Worm (Caenorhabditis elegans) whole organism, midembryonic: ENCODE measurements around the gene F10C1.1.
A peak's percentile ranks its signal among the peaks of the same experiment; 100 is the strongest.

ENCODE experiments used
- T22C8.4 ChIP-seq: fragments of 200-800 bp; sonication (Bioruptor generic); IDR thresholded peaks from 2 replicates; pipeline ENCODE4 v1.3.6; 2022; ENCODE audit warnings: missing genetic modification characterization, missing compliant biosample characterization
- flt-1 ChIP-seq: fragments of 200-800 bp; sonication (Bioruptor generic); IDR thresholded peaks from 2 replicates; pipeline ENCODE4 v1.3.6; 2022; ENCODE audit warnings: missing genetic modification characterization, missing compliant biosample characterization
- tab-1 ChIP-seq: fragments of 200-800 bp; sonication (Bioruptor generic); IDR thresholded peaks from 2 replicates; pipeline ENCODE4 v1.3.6; 2022; ENCODE audit warnings: missing genetic modification characterization, missing compliant biosample characterization
- ztf-23 ChIP-seq: fragments of 200-800 bp; sonication (Bioruptor generic); IDR thresholded peaks from 2 replicates; pipeline ENCODE4 v1.3.6; 2022; ENCODE audit warnings: missing genetic modification reagents, missing genetic modification characterization, missing compliant biosample characterization
- ztf-29 ChIP-seq: fragments of 200-800 bp; sonication (Bioruptor generic); IDR thresholded peaks from 2 replicates; pipeline ENCODE4 v1.3.6; 2022; ENCODE audit warnings: missing genetic modification reagents, missing genetic modification characterization, missing compliant biosample characterization

F10C1.1 gene

DNA sequence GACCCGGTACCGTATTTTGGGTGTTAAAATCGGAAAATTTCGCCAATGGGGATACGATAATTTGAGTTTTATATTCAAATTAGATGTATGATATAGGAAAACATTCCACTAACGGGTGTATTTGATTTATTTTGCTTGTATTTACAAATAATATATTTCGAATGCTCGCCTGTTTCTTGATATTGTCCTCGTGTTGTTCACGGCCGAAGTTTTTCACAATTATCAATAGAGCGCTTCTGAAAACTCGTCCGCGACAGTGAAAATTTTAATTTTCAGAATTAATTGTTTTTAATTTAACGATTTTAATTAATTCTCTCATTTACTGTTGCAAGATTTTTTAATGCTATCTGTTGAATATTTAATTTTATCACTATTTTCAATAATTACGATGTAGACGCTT is 45.6 kb downstream of the F10C1.1 start:
- TF ChIP-seq ztf-29 (GFP tag; lab: Robert Waterston, UW) (no peak), flt-1 (GFP tag; lab: Robert Waterston, UW) (peak; percentile 52; the same call in 1 of the 2 replicates), ztf-23 (GFP tag; lab: Robert Waterston, UW) (0 out of 2 replicates have a peak, but pooled peaks have one; percentile 48)

- TF ChIP-seq T22C8.4 (GFP tag; lab: Robert Waterston, UW) = no peak
- TF ChIP-seq ztf-23 (GFP tag; lab: Robert Waterston, UW) = no peak
- no peak for TF ChIP-seq tab-1
Observed at ce11 chrII:5820282-5820762, 46.3 kb downstream of the F10C1.1 start, which contains the start of gene ehs-1. Gene ehs-1 (plus strand): TSS chrII:5820712.
